Worm (Caenorhabditis elegans): ENCODE measurements around the gene clc-1.

Gene clc-1

DNA sequence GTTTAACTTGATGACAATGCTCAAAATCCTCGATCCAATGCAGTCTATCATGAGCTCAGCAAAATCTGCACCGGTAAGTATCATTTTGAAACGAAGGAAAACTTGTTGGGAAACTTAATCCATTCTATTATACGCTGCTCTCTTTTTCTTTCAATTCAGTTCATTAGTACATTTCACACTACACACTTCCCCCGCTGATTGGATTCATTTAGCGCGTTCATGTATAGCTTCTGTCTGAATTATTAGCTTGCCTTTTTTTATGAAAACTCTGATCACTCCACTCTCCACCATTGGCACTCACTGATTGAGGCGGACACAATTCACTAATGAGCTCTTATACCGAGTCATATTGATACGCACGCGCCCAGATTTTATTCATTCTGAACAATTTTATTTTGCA, 9.0 kb upstream of the clc-1 start:
- TF ChIP-seq skn-1 (tag; optimal IDR thresholded peaks at IDR 0.05) (no peak), elt-2 (tag; optimal IDR thresholded peaks at IDR 0.05) (no peak), lin-14 (GFP tag; optimal IDR thresholded peaks at IDR 0.05) (peak; percentile 26), dpl-1 (GFP tag; optimal IDR thresholded peaks at IDR 0.05) (no peak), sup-37 (GFP tag; optimal IDR thresholded peaks at IDR 0.05) (no peak), lin-15B (tag; optimal IDR thresholded peaks at IDR 0.05) (no peak), efl-1 (optimal IDR thresholded peaks at IDR 0.05) (no peak), efl-1 (GFP tag; optimal IDR thresholded peaks at IDR 0.05 in 1 of 2) (peak in 1 of 2 experiments; percentile 56), ceh-63 (GFP tag; optimal IDR thresholded peaks at IDR 0.05) (no peak), swsn-7 (tag; optimal IDR thresholded peaks at IDR 0.05) (no peak), nhr-77 (tag; optimal IDR thresholded peaks at IDR 0.05) (no peak), unc-30 (tag; optimal IDR thresholded peaks at IDR 0.05) (no peak), egl-13 (tag; optimal IDR thresholded peaks at IDR 0.05) (no peak), nhr-84 (tag; optimal IDR thresholded peaks at IDR 0.05) (no peak), aha-1 (tag; optimal IDR thresholded peaks at IDR 0.05) (no peak), dsc-1 (tag; optimal IDR thresholded peaks at IDR 0.05) (peak; percentile 38), ces-1 (GFP tag; optimal IDR thresholded peaks at IDR 0.05) (no peak), nhr-12 (tag; optimal IDR thresholded peaks at IDR 0.05) (no peak), rnt-1 (tag; optimal IDR thresholded peaks at IDR 0.05) (no peak), sptf-1 (tag; optimal IDR thresholded peaks at IDR 0.05) (no peak), mef-2 (tag; optimal IDR thresholded peaks at IDR 0.05) (no peak)

ce11 chrX:11042777-11043176, 4.5 kb upstream of the clc-1 start, which contains the start of gene C09F12.3:
C09F12.3 (minus strand) TSS chrX:11042877.
- TF ChIP-seq snpc-4 (tag; optimal IDR thresholded peaks at IDR 0.05) (no peak), Y116A8C.19 (tag; optimal IDR thresholded peaks at IDR 0.05; ENCODE audit: borderline replicate concordance) (no peak), ceh-90 (tag; optimal IDR thresholded peaks at IDR 0.05) (no peak), alr-1 (tag; optimal IDR thresholded peaks at IDR 0.05; ENCODE audit: borderline replicate concordance) (no peak), mdl-1 (tag; optimal IDR thresholded peaks at IDR 0.05) (no peak), fkh-10 (GFP tag; optimal IDR thresholded peaks at IDR 0.05) (no peak), isw-1 (GFP tag; IDR thresholded peaks at IDR 0.05) (no peak)

ce11 chrX:11050335-11050734, 3.1 kb downstream of the clc-1 start:
- TF ChIP-seq ceh-8 (GFP tag; optimal IDR thresholded peaks at IDR 0.05) (peak; percentile 53), unc-86 (tag; optimal IDR thresholded peaks at IDR 0.05) (no peak)

ce11 chrX:11053615-11054014, 6.4 kb downstream of the clc-1 start, which contains the start of gene C09F12.2:
C09F12.2 (plus strand) TSS chrX:11053915.
- TF ChIP-seq mdl-1 (tag; optimal IDR thresholded peaks at IDR 0.05) (no peak), nhr-19 (GFP tag; conservative IDR thresholded peaks at IDR 0.05) (no peak), efl-3 (GFP tag; optimal IDR thresholded peaks at IDR 0.05) (no peak), hlh-4 (tag; optimal IDR thresholded peaks at IDR 0.05) (no peak), nhr-237 (tag; optimal IDR thresholded peaks at IDR 0.05) (no peak), unc-30 (tag; optimal IDR thresholded peaks at IDR 0.05) (no peak), hlh-17 (GFP tag; optimal IDR thresholded peaks at IDR 0.05; ENCODE audit: borderline replicate concordance) (no peak), vab-15 (tag; optimal IDR thresholded peaks at IDR 0.05) (no peak), pqm-1 (tag; optimal IDR thresholded peaks at IDR 0.05) (no peak), unc-86 (tag; optimal IDR thresholded peaks at IDR 0.05) (no peak), lir-3 (tag; optimal IDR thresholded peaks at IDR 0.05; ENCODE audit: poor library complexity) (no peak), skn-1 (tag; optimal IDR thresholded peaks at IDR 0.05) (no peak), blmp-1 (tag; optimal IDR thresholded peaks at IDR 0.05) (no peak), rnt-1 (tag; optimal IDR thresholded peaks at IDR 0.05) (no peak), fkh-8 (tag; optimal IDR thresholded peaks at IDR 0.05) (no peak), nhr-76 (tag; optimal IDR thresholded peaks at IDR 0.05) (no peak), mab-9 (GFP tag; IDR thresholded peaks at IDR 0.05) (no peak)

Data from whole organism, L1 larva.